Worm (Caenorhabditis elegans): ENCODE data around the gene C11D2.4.

C11D2.4 gene

DNA sequence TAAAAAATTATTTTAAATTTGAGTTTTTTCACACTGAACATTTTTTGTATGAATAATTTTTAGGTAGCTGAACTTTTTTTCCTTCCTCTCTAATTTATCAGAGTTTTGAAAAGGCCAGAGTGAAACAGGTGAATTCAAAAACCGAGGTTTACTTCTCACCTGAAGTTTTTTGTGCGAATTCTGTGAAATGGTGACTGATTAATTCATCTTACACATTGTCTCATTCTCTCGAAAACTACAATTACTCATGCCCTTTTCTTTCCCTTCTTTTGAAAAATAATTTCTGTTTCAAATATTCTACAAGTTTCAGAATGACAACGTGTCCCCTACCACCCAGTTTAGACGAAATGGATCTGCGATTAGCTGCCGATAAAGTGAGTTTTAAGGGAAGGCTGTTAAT is 45.0 kb upstream of the C11D2.4 start, which contains the start of gene tkr-2:
Gene tkr-2 (plus strand): TSS at position 301 of the 400 bp plus-strand sequence.
- TF ChIP-seq unc-62 (GFP tag; optimal IDR thresholded peaks at IDR 0.05), result no peak

DNA sequence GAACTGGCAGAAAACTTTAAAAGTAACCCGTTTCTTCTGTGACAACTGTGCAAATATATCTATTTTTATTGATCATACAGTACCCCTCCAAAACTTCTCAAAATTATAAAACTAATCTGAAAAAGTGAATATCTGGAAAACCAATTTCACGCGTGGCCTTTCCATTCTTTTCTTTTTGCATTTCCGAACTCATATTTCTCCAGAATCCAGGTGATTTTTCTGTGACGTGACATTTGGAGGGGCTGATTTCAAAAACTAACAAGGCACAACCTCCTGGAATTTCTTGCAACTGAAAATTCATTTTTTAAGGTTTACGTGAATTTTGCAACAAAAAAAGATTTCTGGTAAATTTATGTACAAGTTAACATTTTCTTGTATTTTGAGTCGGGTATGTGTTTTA is 43.5 kb upstream of the C11D2.4 start:
- TF ChIP-seq egl-5 (tag; optimal IDR thresholded peaks at IDR 0.05), result no peak
- TF ChIP-seq tbx-2 (tag; optimal IDR thresholded peaks at IDR 0.05), result no peak
- no peak for TF ChIP-seq unc-62 (GFP tag; optimal IDR thresholded peaks at IDR 0.05)
- no peak for TF ChIP-seq aly-2 (tag; optimal IDR thresholded peaks at IDR 0.05)
- TF ChIP-seq nhr-76 (tag; optimal IDR thresholded peaks at IDR 0.05), result no peak
- TF ChIP-seq lsy-12 (tag; optimal IDR thresholded peaks at IDR 0.05), result no peak
- TF ChIP-seq nhr-67 (tag; optimal IDR thresholded peaks at IDR 0.05), result no peak
- no peak for TF ChIP-seq nhr-43 (tag; optimal IDR thresholded peaks at IDR 0.05; ENCODE audit: poor library complexity, severe bottlenecking)
- TF ChIP-seq unc-39 (tag; optimal IDR thresholded peaks at IDR 0.05), result no peak
- no peak for TF ChIP-seq mdl-1 (tag; optimal IDR thresholded peaks at IDR 0.05)
- no peak for TF ChIP-seq zag-1 (tag; optimal IDR thresholded peaks at IDR 0.05)
- TF ChIP-seq jun-1 (tag; optimal IDR thresholded peaks at IDR 0.05), result no peak
- TF ChIP-seq sea-2 (GFP tag; optimal IDR thresholded peaks at IDR 0.05), result no peak
- no peak for TF ChIP-seq ZK546.5 (tag; optimal IDR thresholded peaks at IDR 0.05)
- no peak for TF ChIP-seq hmg-11 (tag; optimal IDR thresholded peaks at IDR 0.05)
- TF ChIP-seq ztf-4 (tag; optimal IDR thresholded peaks at IDR 0.05), result no peak

DNA sequence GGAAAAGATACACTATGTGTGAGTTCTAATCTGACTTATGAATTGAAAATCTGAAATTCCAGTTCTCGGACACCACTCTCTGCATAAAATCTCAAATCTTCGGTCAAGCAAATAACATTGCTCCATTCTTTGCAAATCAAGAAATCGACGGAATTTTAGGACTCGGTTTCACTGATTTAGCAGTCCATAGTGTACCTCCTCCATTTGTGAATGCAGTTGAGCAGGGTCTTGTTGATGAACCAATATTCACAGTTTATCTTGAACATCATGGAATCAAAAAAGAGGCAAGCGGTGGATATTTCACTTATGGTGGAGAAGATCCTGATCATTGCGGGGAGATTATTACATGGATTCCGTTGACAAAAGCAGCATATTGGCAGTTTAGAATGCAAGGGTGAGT is 30.4 kb upstream of the C11D2.4 start:
- TF ChIP-seq mdl-1 (tag; optimal IDR thresholded peaks at IDR 0.05) (no peak), lsy-12 (tag; optimal IDR thresholded peaks at IDR 0.05) (no peak), fkh-2 (tag; optimal IDR thresholded peaks at IDR 0.05) (no peak), jun-1 (tag; optimal IDR thresholded peaks at IDR 0.05) (no peak), ztf-4 (tag; optimal IDR thresholded peaks at IDR 0.05) (no peak), nhr-28 (tag; optimal IDR thresholded peaks at IDR 0.05) (no peak), ceh-82 (tag; optimal IDR thresholded peaks at IDR 0.05) (no peak), tbx-2 (tag; optimal IDR thresholded peaks at IDR 0.05) (no peak), ZK546.5 (tag; optimal IDR thresholded peaks at IDR 0.05) (no peak), nhr-12 (tag; optimal IDR thresholded peaks at IDR 0.05) (no peak), unc-62 (GFP tag; optimal IDR thresholded peaks at IDR 0.05) (no peak), hmg-11 (tag; optimal IDR thresholded peaks at IDR 0.05) (no peak), ama-1 (optimal IDR thresholded peaks at IDR 0.05) (no peak), eor-1 (tag; optimal IDR thresholded peaks at IDR 0.05) (no peak), fos-1 (tag; optimal IDR thresholded peaks at IDR 0.05) (no peak), pha-4 (tag; optimal IDR thresholded peaks at IDR 0.05) (no peak)

DNA sequence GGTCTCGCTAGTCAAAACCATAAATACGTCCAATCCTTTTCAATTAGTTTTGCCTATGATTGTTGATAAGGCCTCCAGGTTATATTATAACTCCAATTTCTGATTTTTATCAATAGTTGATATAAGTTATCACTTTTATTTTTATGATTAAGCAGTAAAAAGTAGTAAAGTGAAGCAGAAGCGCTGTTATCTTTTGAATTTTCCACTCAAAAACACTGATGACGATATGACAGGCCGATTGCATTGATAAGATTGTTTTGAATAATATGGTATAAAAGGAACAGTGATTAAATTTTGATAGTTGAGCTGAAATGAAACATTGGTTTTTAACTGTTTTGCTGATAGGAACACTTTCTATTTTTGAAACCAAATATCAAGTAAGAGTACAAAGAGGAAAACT is 28.8 kb upstream of the C11D2.4 start, which contains the start of gene asp-9:
Gene asp-9 (plus strand): TSS at position 312 of the 400 bp plus-strand sequence.
- TF ChIP-seq tbx-2 (tag; optimal IDR thresholded peaks at IDR 0.05) (no peak), hmg-11 (tag; optimal IDR thresholded peaks at IDR 0.05) (no peak), zag-1 (tag; optimal IDR thresholded peaks at IDR 0.05) (no peak), elt-2 (tag; optimal IDR thresholded peaks at IDR 0.05) (peak; percentile 88), ZK546.5 (tag; optimal IDR thresholded peaks at IDR 0.05) (no peak), nfya-1 (tag; optimal IDR thresholded peaks at IDR 0.05; ENCODE audit: insufficient read depth) (no peak), daf-12 (tag; optimal IDR thresholded peaks at IDR 0.05) (no peak), nhr-25 (tag; optimal IDR thresholded peaks at IDR 0.05) (no peak), jun-1 (tag; optimal IDR thresholded peaks at IDR 0.05) (peak; percentile 70), ceh-9 (tag; optimal IDR thresholded peaks at IDR 0.05) (no peak), ceh-28 (tag; optimal IDR thresholded peaks at IDR 0.05) (no peak), egl-5 (tag; optimal IDR thresholded peaks at IDR 0.05) (no peak), aly-2 (tag; optimal IDR thresholded peaks at IDR 0.05) (no peak), ama-1 (optimal IDR thresholded peaks at IDR 0.05) (no peak), nhr-67 (tag; optimal IDR thresholded peaks at IDR 0.05) (no peak), pha-4 (tag; optimal IDR thresholded peaks at IDR 0.05) (peak; percentile 49), nhr-11 (tag; optimal IDR thresholded peaks at IDR 0.05) (no peak), pqm-1 (tag; optimal IDR thresholded peaks at IDR 0.05) (peak; percentile 87), unc-39 (tag; optimal IDR thresholded peaks at IDR 0.05) (no peak), nhr-28 (tag; optimal IDR thresholded peaks at IDR 0.05) (no peak), nhr-43 (tag; optimal IDR thresholded peaks at IDR 0.05; ENCODE audit: poor library complexity, severe bottlenecking) (no peak), nhr-76 (tag; optimal IDR thresholded peaks at IDR 0.05) (no peak), fos-1 (tag; optimal IDR thresholded peaks at IDR 0.05) (no peak), nhr-77 (tag; optimal IDR thresholded peaks at IDR 0.05) (no peak), ztf-11 (tag; optimal IDR thresholded peaks at IDR 0.05) (no peak), unc-62 (GFP tag; optimal IDR thresholded peaks at IDR 0.05) (no peak), fkh-2 (tag; optimal IDR thresholded peaks at IDR 0.05) (no peak), nhr-237 (tag; optimal IDR thresholded peaks at IDR 0.05) (no peak), mdl-1 (tag; optimal IDR thresholded peaks at IDR 0.05) (no peak), R02D3.7 (tag; optimal IDR thresholded peaks at IDR 0.05) (no peak), elt-1 (tag; optimal IDR thresholded peaks at IDR 0.05) (no peak), egl-27 (tag; optimal IDR thresholded peaks at IDR 0.05) (no peak), snpc-4 (tag; optimal IDR thresholded peaks at IDR 0.05) (no peak)

All from whole organism, L3 larva.